Worm (Caenorhabditis elegans) whole organism, midembryonic: ENCODE data around the gene ifet-1.

ENCODE experiments used
- T22C8.4 ChIP-seq: fragments of 200-800 bp; sonication (Bioruptor generic); IDR thresholded peaks from 2 replicates; pipeline ENCODE4 v1.3.6; 2022; ENCODE audit warnings: missing genetic modification characterization, missing compliant biosample characterization
- cog-1 ChIP-seq: sonication (generic microtip); optimal IDR thresholded peaks from 2 replicates; lab custom pipeline; 2016; ENCODE audit warnings: missing genetic modification characterization, missing compliant biosample characterization
- flt-1 ChIP-seq: fragments of 200-800 bp; sonication (Bioruptor generic); IDR thresholded peaks from 2 replicates; pipeline ENCODE4 v1.3.6; 2022; ENCODE audit warnings: missing genetic modification characterization, missing compliant biosample characterization
- klf-2 ChIP-seq: fragments of 200-800 bp; sonication (Bioruptor generic); conservative IDR thresholded peaks from 2 replicates; pipeline ENCODE4 v1.3.6; 2022; ENCODE audit warnings: missing genetic modification reagents, missing genetic modification characterization, missing compliant biosample characterization
- med-1 ChIP-seq: sonication (generic microtip); optimal IDR thresholded peaks from 2 replicates; lab custom pipeline; 2017; ENCODE audit warnings: missing genetic modification characterization, mild to moderate bottlenecking, missing compliant biosample characterization, antibody characterized with exemption, missing genetic modification reagents; ENCODE audit not compliant: insufficient read depth
- ref-1 ChIP-seq: fragments of 200-800 bp; sonication (Bioruptor generic); conservative IDR thresholded peaks from 2 replicates; pipeline ENCODE4 v1.3.6; 2022; ENCODE audit warnings: missing genetic modification reagents, missing genetic modification characterization, missing compliant biosample characterization
- tab-1 ChIP-seq: fragments of 200-800 bp; sonication (Bioruptor generic); IDR thresholded peaks from 2 replicates; pipeline ENCODE4 v1.3.6; 2022; ENCODE audit warnings: missing genetic modification characterization, missing compliant biosample characterization
- ztf-23 ChIP-seq: fragments of 200-800 bp; sonication (Bioruptor generic); IDR thresholded peaks from 2 replicates; pipeline ENCODE4 v1.3.6; 2022; ENCODE audit warnings: missing genetic modification reagents, missing genetic modification characterization, missing compliant biosample characterization
- ztf-29 ChIP-seq: fragments of 200-800 bp; sonication (Bioruptor generic); IDR thresholded peaks from 2 replicates; pipeline ENCODE4 v1.3.6; 2022; ENCODE audit warnings: missing genetic modification reagents, missing genetic modification characterization, missing compliant biosample characterization

The ifet-1 gene

ce11 chrIII:4460242-4460641 is 14.7 kb downstream of the ifet-1 start:
- TF ChIP-seq med-1 (GFP tag; lab: Kevin White, UChicago) (no peak), T22C8.4 (no peak), klf-2 (GFP tag; lab: Robert Waterston, UW) (no peak), ref-1 (GFP tag; lab: Robert Waterston, UW) (no peak), tab-1 (GFP tag; lab: Robert Waterston, UW) (0 out of 2 replicates have a peak, but pooled peaks have one; percentile 36)

- no peak for TF ChIP-seq med-1 (GFP tag; lab: Kevin White, UChicago)
- no peak for TF ChIP-seq ztf-29 (GFP tag; lab: Robert Waterston, UW)
- no peak for TF ChIP-seq ztf-23 (GFP tag; lab: Robert Waterston, UW)
- TF ChIP-seq ref-1 (GFP tag; lab: Robert Waterston, UW), result no peak
These were observed 18.4 kb downstream of the ifet-1 start for ce11 chrIII:4456579-4456978.

- TF ChIP-seq ref-1 (GFP tag; lab: Robert Waterston, UW), result no peak
- TF ChIP-seq klf-2 (GFP tag; lab: Robert Waterston, UW), result no peak
- no peak for TF ChIP-seq ztf-23 (GFP tag; lab: Robert Waterston, UW)
- no peak for TF ChIP-seq ztf-29 (GFP tag; lab: Robert Waterston, UW)
- TF ChIP-seq cog-1 (tag; lab: Kevin White, UChicago), result no peak
- TF ChIP-seq tab-1 (GFP tag; lab: Robert Waterston, UW), result no peak
- no peak for TF ChIP-seq T22C8.4
- no peak for TF ChIP-seq med-1 (GFP tag; lab: Kevin White, UChicago)
- TF ChIP-seq flt-1 (GFP tag; lab: Robert Waterston, UW), result no peak
These were observed 20.0 kb downstream of the ifet-1 start for ce11 chrIII:4454919-4455318.

ce11 chrIII:4453768-4454167 is 21.2 kb downstream of the ifet-1 start:
- TF ChIP-seq flt-1 (GFP tag; lab: Robert Waterston, UW) (no peak), med-1 (GFP tag; lab: Kevin White, UChicago) (no peak), ztf-29 (GFP tag; lab: Robert Waterston, UW) (no peak), ztf-23 (GFP tag; lab: Robert Waterston, UW) (no peak), ref-1 (GFP tag; lab: Robert Waterston, UW) (no peak), tab-1 (GFP tag; lab: Robert Waterston, UW) (no peak), klf-2 (GFP tag; lab: Robert Waterston, UW) (no peak), cog-1 (tag; lab: Kevin White, UChicago) (no peak), T22C8.4 (no peak)

ce11 chrIII:4453301-4453700 is 21.6 kb downstream of the ifet-1 start:
- TF ChIP-seq med-1 (GFP tag; lab: Kevin White, UChicago) (no peak), T22C8.4 (no peak), cog-1 (tag; lab: Kevin White, UChicago) (no peak)

- TF ChIP-seq ref-1 (GFP tag; lab: Robert Waterston, UW) (no peak), ztf-23 (GFP tag; lab: Robert Waterston, UW) (no peak), klf-2 (GFP tag; lab: Robert Waterston, UW) (no peak), flt-1 (GFP tag; lab: Robert Waterston, UW) (no peak), ztf-29 (GFP tag; lab: Robert Waterston, UW) (no peak), tab-1 (GFP tag; lab: Robert Waterston, UW) (no peak), cog-1 (tag; lab: Kevin White, UChicago) (no peak), med-1 (GFP tag; lab: Kevin White, UChicago) (no peak), T22C8.4 (no peak)
These were observed 22.2 kb downstream of the ifet-1 start for ce11 chrIII:4452749-4453148.

- 0 out of 2 replicates have a peak, but pooled peaks have one; percentile 13 for TF ChIP-seq flt-1 (GFP tag; lab: Robert Waterston, UW)
- no peak for TF ChIP-seq med-1 (GFP tag; lab: Kevin White, UChicago)
- no peak for TF ChIP-seq T22C8.4
- peak; percentile 49; the same call in 1 of the 2 replicates for TF ChIP-seq tab-1 (GFP tag; lab: Robert Waterston, UW)
- TF ChIP-seq klf-2 (GFP tag; lab: Robert Waterston, UW), result no peak
- no peak for TF ChIP-seq ref-1 (GFP tag; lab: Robert Waterston, UW)
- TF ChIP-seq cog-1 (tag; lab: Kevin White, UChicago), result no peak
- TF ChIP-seq ztf-29 (GFP tag; lab: Robert Waterston, UW), result no peak
- 0 out of 2 replicates have a peak, but pooled peaks have one; percentile 5 for TF ChIP-seq ztf-23 (GFP tag; lab: Robert Waterston, UW)
These were observed 24.1 kb downstream of the ifet-1 start for ce11 chrIII:4450773-4451423.

- no peak for TF ChIP-seq T22C8.4
- no peak for TF ChIP-seq flt-1 (GFP tag; lab: Robert Waterston, UW)
- TF ChIP-seq ztf-29 (GFP tag; lab: Robert Waterston, UW), result no peak
- TF ChIP-seq med-1 (GFP tag; lab: Kevin White, UChicago), result no peak
- TF ChIP-seq tab-1 (GFP tag; lab: Robert Waterston, UW), result no peak
- TF ChIP-seq cog-1 (tag; lab: Kevin White, UChicago), result no peak
- TF ChIP-seq ref-1 (GFP tag; lab: Robert Waterston, UW), result no peak
These were observed 24.9 kb downstream of the ifet-1 start, which contains the start of gene ceh-43 for ce11 chrIII:4449893-4450579. TSS of gene ceh-43 (minus strand) at chrIII:4449943.

ce11 chrIII:4449357-4449756 is 25.6 kb downstream of the ifet-1 start:
- TF ChIP-seq med-1 (GFP tag; lab: Kevin White, UChicago) (no peak), ztf-23 (GFP tag; lab: Robert Waterston, UW) (no peak), ref-1 (GFP tag; lab: Robert Waterston, UW) (no peak), ztf-29 (GFP tag; lab: Robert Waterston, UW) (no peak), flt-1 (GFP tag; lab: Robert Waterston, UW) (no peak)
